Fruit fly (Drosophila melanogaster): ENCODE data around the gene Hr83.
A peak's percentile ranks its signal among the peaks of the same experiment; 100 is the strongest.

- TF ChIP-seq Dfd (GFP tag; optimal IDR thresholded peaks at IDR 0.05) (no peak), HLH106 (tag; optimal IDR thresholded peaks at IDR 0.05) (no peak), tai (GFP tag; optimal IDR thresholded peaks at IDR 0.05) (no peak), Jra (GFP tag; optimal IDR thresholded peaks at IDR 0.05) (no peak), CrebA (GFP tag; optimal IDR thresholded peaks at IDR 0.05; ENCODE audit: borderline replicate concordance) (peak; percentile 37), GATAd (GFP tag; optimal IDR thresholded peaks at IDR 0.05) (no peak), pan (optimal IDR thresholded peaks at IDR 0.05) (no peak), sv (GFP tag; optimal IDR thresholded peaks at IDR 0.05) (no peak), Rel (GFP tag; optimal IDR thresholded peaks at IDR 0.05) (no peak), Rel (tag; optimal IDR thresholded peaks at IDR 0.05) (no peak), ey (GFP tag; optimal IDR thresholded peaks at IDR 0.05) (no peak)
Measured at dm6 chr3R:6399289-6399688, 50.2 kb downstream of the Hr83 start.
